Worm (Caenorhabditis elegans): ENCODE data around the gene T06E8.8.

DNA sequence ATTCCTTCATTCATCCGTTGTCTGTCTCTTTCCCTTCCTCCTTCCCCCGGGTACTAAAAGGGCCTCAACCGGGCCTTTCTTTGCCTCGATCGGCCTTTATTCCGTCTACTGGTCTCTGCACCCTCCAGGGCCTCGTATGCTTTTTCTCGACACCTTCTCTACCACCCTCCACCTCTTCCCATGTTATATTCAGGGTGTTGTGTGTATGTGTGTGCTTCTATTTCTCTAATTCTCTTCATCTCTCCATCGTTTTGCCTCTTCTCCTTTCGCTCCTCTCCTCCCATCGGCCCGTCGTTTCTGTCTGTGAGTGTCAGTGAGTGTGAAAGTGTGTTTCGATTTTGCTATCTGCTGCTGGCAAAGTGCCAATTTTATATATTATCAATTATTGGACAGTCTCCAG, 3.7 kb upstream of the T06E8.8 start:
- TF ChIP-seq unc-62 (GFP tag; optimal IDR thresholded peaks at IDR 0.05) (peak; percentile 49), unc-39 (tag; optimal IDR thresholded peaks at IDR 0.05) (no peak), ces-1 (GFP tag; optimal IDR thresholded peaks at IDR 0.05) (peak; percentile 58), lsy-2 (tag; optimal IDR thresholded peaks at IDR 0.05) (peak; percentile 74), nhr-237 (tag; optimal IDR thresholded peaks at IDR 0.05) (peak; percentile 15), elt-3 (tag; optimal IDR thresholded peaks at IDR 0.05) (no peak)

All from whole organism, mixed stage, embryonic.